Worm (Caenorhabditis elegans) whole organism, L1 larva: Measurements from ENCODE around the gene C34F11.2.

Source experiments
- egl-27 ChIP-seq, 2 experiments: fragments of 150-350 bp in 1 of 2; sonication (generic microtip); optimal IDR thresholded peaks; 3 replicates each; lab custom pipeline; 2017 to 2018; ENCODE audit warnings: missing biosample characterization in 2 of 2, missing genetic modification characterization in 2 of 2, missing genetic modification reagents in 2 of 2
- fkh-4 ChIP-seq: sonication (generic microtip); optimal IDR thresholded peaks from 2 replicates; lab custom pipeline; 2016; ENCODE audit warnings: missing compliant biosample characterization, missing genetic modification characterization, borderline replicate concordance
- fos-1 ChIP-seq: fragments of 150-350 bp; optimal IDR thresholded peaks from 2 replicates; lab custom pipeline; 2014; ENCODE audit warnings: missing biosample characterization, missing genetic modification characterization
- nhr-11 ChIP-seq: fragments of 150-350 bp; optimal IDR thresholded peaks from 2 replicates; lab custom pipeline; 2014; ENCODE audit warnings: missing biosample characterization, missing genetic modification characterization
- nhr-20 ChIP-seq: sonication (generic microtip); optimal IDR thresholded peaks from 2 replicates; lab custom pipeline; 2016; ENCODE audit warnings: mild to moderate bottlenecking, missing genetic modification characterization, missing compliant biosample characterization
- nhr-90 ChIP-seq: sonication (generic microtip); optimal IDR thresholded peaks from 2 replicates; lab custom pipeline; 2016; ENCODE audit warnings: mild to moderate bottlenecking, missing genetic modification characterization, missing compliant biosample characterization; ENCODE audit not compliant: poor library complexity
- skn-1 ChIP-seq: fragments of 150-350 bp; optimal IDR thresholded peaks from 2 replicates; lab custom pipeline; 2014; ENCODE audit warnings: missing biosample characterization, missing genetic modification characterization

DNA sequence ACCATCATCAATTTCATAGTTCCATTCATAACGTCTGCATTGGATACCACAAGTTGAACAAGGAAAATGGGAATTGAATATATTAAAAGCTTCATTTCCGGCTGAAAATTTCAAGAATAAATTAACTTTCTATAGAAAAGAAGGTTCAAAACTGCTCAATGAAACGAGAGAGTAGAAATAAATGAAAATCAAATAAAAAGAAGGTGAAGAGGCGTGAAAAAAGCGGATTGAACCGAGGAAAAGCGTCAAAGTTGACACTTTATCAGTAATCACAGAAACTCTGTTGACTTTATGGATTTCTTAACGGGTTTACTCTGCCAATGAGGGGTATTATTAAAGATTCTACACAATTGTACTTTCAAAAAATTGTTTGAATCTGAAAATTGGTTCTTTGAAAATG lies 26.3 kb downstream of the C34F11.2 start, which contains the start of gene pho-4:
- TF ChIP-seq nhr-20 (tag; lab: Kevin White, UChicago) (no peak), fos-1 (tag; lab: Kevin White, UChicago) (no peak), nhr-90 (tag; lab: Kevin White, UChicago) (no peak), skn-1 (tag; lab: Kevin White, UChicago) (no peak), nhr-11 (tag; lab: Kevin White, UChicago) (no peak), fkh-4 (tag; lab: Kevin White, UChicago) (no peak), egl-27 (tag; optimal IDR thresholded peaks at IDR 0.05; lab: Kevin White, UChicago) (no peak)
